Worm (Caenorhabditis elegans): Measurements from ENCODE around the gene sri-74.

DNA sequence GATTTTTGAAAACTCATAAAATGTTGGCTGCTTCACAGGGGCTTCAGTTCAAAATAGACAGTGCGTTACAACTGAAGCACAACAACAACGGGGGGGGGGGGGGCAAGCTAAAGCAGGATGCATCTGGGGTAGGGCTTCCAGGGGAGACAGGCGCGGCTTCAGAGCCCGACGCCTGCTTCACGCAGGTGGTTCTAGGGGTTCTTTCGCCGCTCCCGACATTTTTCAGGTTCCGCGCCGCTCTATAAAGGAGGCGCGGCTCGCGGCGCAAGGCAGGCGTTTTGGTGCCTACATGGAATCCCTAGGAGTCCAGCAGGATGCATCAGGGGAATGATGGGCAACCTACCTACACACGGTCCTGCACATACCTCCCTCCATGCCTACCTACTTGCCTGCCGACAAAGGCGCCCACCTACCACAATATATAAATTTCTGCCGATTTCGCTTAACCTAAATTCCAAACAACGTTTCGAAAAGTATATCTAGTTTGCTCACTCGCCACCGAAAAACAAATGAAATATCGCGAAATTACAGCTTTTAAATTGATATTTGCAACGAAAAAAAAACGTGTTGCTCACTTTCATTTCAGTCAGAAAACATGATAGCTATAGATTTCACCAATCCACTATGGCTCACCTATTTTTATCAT lies 44.3 kb upstream of the sri-74 start, which contains the start of gene sri-71:
- TF ChIP-seq unc-39 (tag; optimal IDR thresholded peaks at IDR 0.05) (no peak), unc-62 (GFP tag; optimal IDR thresholded peaks at IDR 0.05) (no peak), lsy-2 (tag; optimal IDR thresholded peaks at IDR 0.05) (no peak), blmp-1 (tag; optimal IDR thresholded peaks at IDR 0.05) (no peak), nhr-28 (tag; optimal IDR thresholded peaks at IDR 0.05) (no peak), nhr-12 (tag; optimal IDR thresholded peaks at IDR 0.05) (no peak), elt-3 (tag; optimal IDR thresholded peaks at IDR 0.05) (no peak), lin-32 (GFP tag; optimal IDR thresholded peaks at IDR 0.05) (no peak), mep-1 (tag; optimal IDR thresholded peaks at IDR 0.05) (no peak), ceh-43 (GFP tag; optimal IDR thresholded peaks at IDR 0.05) (no peak), snpc-4 (tag; optimal IDR thresholded peaks at IDR 0.05) (no peak), pha-4 (tag; optimal IDR thresholded peaks at IDR 0.05) (no peak), ham-2 (GFP tag; optimal IDR thresholded peaks at IDR 0.05) (no peak)
